Worm (Caenorhabditis elegans) whole organism, mixed stage, embryonic: Measurements from ENCODE around the gene Y116F11A.6.

Experiments
- drap-1 ChIP-seq: fragments of 200-800 bp; sonication (Bioruptor generic); optimal IDR thresholded peaks from 3 replicates; lab custom pipeline; 2018; ENCODE audit warnings: mild to moderate bottlenecking, missing genetic modification characterization, missing compliant biosample characterization
- elt-1 ChIP-seq: sonication (generic microtip); optimal IDR thresholded peaks from 2 replicates; lab custom pipeline; 2017; ENCODE audit warnings: missing genetic modification characterization, mild to moderate bottlenecking, missing compliant biosample characterization, antibody characterized with exemption, moderate library complexity, borderline replicate concordance; ENCODE audit not compliant: insufficient read depth
- tbx-8 ChIP-seq: fragments of 200-800 bp; sonication (Bioruptor generic); optimal IDR thresholded peaks from 2 replicates; lab custom pipeline; 2018; ENCODE audit warnings: mild to moderate bottlenecking, missing genetic modification characterization, moderate library complexity, missing compliant biosample characterization

DNA sequence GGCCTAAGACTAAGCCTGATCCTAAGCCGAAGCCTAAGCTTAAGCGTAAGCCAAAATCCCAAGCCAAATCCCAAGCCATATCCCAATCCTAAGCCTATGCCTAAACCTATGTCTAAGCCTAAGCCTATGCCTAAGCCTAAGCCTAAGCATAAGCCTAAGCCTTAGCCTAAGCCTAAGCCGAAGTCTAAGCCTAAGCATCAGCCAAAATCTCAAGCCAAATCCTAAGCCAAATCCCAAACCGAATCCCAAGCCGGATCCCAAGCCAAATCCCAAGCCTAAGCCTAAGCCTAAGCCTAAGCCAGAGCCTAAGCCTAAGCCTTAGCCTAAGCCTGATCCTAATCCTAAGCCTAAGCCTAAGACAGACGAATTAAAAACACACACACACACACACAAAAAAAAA is 27.8 kb downstream of the Y116F11A.6 start:
- no peak for TF ChIP-seq drap-1
- no peak for TF ChIP-seq elt-1
- no peak for TF ChIP-seq tbx-8 (GFP tag; lab: Kevin White, UChicago)
